Fruit fly (Drosophila melanogaster) whole organism, embryonic: ENCODE measurements around the gene Miga.

Experiments
- Antp ChIP-seq: fragments of 200-800 bp; sonication (Bioruptor generic); optimal IDR thresholded peaks from 3 replicates; lab custom pipeline; 2016; ENCODE audit warnings: missing biosample characterization, missing genetic modification characterization
- B-H1 ChIP-seq: fragments of 200-800 bp; sonication (Bioruptor generic); IDR thresholded peaks from 3 replicates; pipeline ENCODE4 v1.3.6; 2022; ENCODE audit warnings: missing biosample characterization, missing genetic modification characterization
- CG10462 ChIP-seq: fragments of 200-800 bp; sonication (Bioruptor generic); optimal IDR thresholded peaks from 2 replicates; lab custom pipeline; 2016; ENCODE audit warnings: missing biosample characterization, missing genetic modification characterization
- CG10565 ChIP-seq: fragments of 200-800 bp; sonication (Bioruptor generic); optimal IDR thresholded peaks from 3 replicates; lab custom pipeline; 2016; ENCODE audit warnings: missing biosample characterization, mild to moderate bottlenecking, missing genetic modification characterization
- CG11695 ChIP-seq: fragments of 200-800 bp; sonication (Bioruptor generic); IDR thresholded peaks from 3 replicates; pipeline ENCODE4 v1.3.6; 2022; ENCODE audit warnings: missing biosample characterization, missing genetic modification characterization
- CG14710 ChIP-seq: fragments of 200-800 bp; sonication (Bioruptor generic); optimal IDR thresholded peaks from 3 replicates; lab custom pipeline; 2019; ENCODE audit warnings: missing biosample characterization, mild to moderate bottlenecking, missing genetic modification characterization, moderate library complexity
- CG15479 ChIP-seq: fragments of 200-800 bp; sonication (Bioruptor generic); optimal IDR thresholded peaks from 3 replicates; lab custom pipeline; 2019; ENCODE audit warnings: missing biosample characterization, mild to moderate bottlenecking, missing genetic modification characterization, moderate library complexity
- CG2202 ChIP-seq: fragments of 200-800 bp; sonication (Bioruptor generic); optimal IDR thresholded peaks from 2 replicates; lab custom pipeline; 2018; ENCODE audit warnings: missing biosample characterization, mild to moderate bottlenecking, missing genetic modification characterization
- CG2889 ChIP-seq: fragments of 200-800 bp; sonication (Bioruptor generic); IDR thresholded peaks from 3 replicates; pipeline ENCODE4 v1.3.6; 2022; ENCODE audit warnings: missing biosample characterization, missing genetic modification characterization
- CG30403 ChIP-seq: fragments of 200-800 bp; sonication (Bioruptor generic); optimal IDR thresholded peaks from 3 replicates; lab custom pipeline; 2016; ENCODE audit warnings: missing biosample characterization, missing genetic modification characterization
- CG32767 ChIP-seq: fragments of 200-800 bp; sonication (Bioruptor generic); IDR thresholded peaks from 2 replicates; pipeline ENCODE4 v1.3.6; 2022; ENCODE audit warnings: missing biosample characterization, missing genetic modification characterization
- CG32772 ChIP-seq: fragments of 200-800 bp; sonication (Bioruptor generic); IDR thresholded peaks from 2 replicates; pipeline ENCODE4 v1.3.6; 2022; ENCODE audit warnings: missing biosample characterization, missing genetic modification characterization
- CG34224 ChIP-seq: fragments of 200-800 bp; sonication (Bioruptor generic); IDR thresholded peaks from 3 replicates; pipeline ENCODE4 v1.3.6; 2022; ENCODE audit warnings: missing biosample characterization, missing genetic modification characterization; ENCODE audit not compliant: partially characterized antibody
- CG6765 ChIP-seq: fragments of 200-800 bp; sonication (Bioruptor generic); optimal IDR thresholded peaks from 3 replicates; lab custom pipeline; 2017; ENCODE audit warnings: missing biosample characterization, mild to moderate bottlenecking, missing genetic modification characterization
- CG6791 ChIP-seq: fragments of 200-800 bp; sonication (Bioruptor generic); IDR thresholded peaks from 3 replicates; pipeline ENCODE4 v1.3.6; 2022; ENCODE audit warnings: missing biosample characterization, missing genetic modification characterization; ENCODE audit not compliant: partially characterized antibody
- CG9215 ChIP-seq: fragments of 200-800 bp; sonication (Bioruptor generic); IDR thresholded peaks from 2 replicates; pipeline ENCODE4 v1.3.6; 2022; ENCODE audit warnings: missing biosample characterization, missing genetic modification characterization
- CG9876 ChIP-seq: fragments of 200-800 bp; sonication (Bioruptor generic); optimal IDR thresholded peaks from 2 replicates; lab custom pipeline; 2016; ENCODE audit warnings: missing biosample characterization, missing genetic modification characterization
- CrebB ChIP-seq: fragments of 200-800 bp; sonication (Bioruptor generic); optimal IDR thresholded peaks from 3 replicates; lab custom pipeline; 2018; ENCODE audit warnings: missing biosample characterization, mild to moderate bottlenecking, missing genetic modification characterization
- Dip3 ChIP-seq: fragments of 200-800 bp; sonication (Bioruptor generic); optimal IDR thresholded peaks from 3 replicates; lab custom pipeline; 2016; ENCODE audit warnings: missing biosample characterization, missing genetic modification characterization
- Dref ChIP-seq: fragments of 200-800 bp; sonication (Bioruptor generic); IDR thresholded peaks from 2 replicates; pipeline ENCODE4 v1.3.6; 2022; ENCODE audit warnings: missing biosample characterization, missing genetic modification characterization
- E2f2 ChIP-seq: fragments of 200-800 bp; sonication (Bioruptor generic); IDR thresholded peaks from 2 replicates; pipeline ENCODE4 v1.3.6; 2022; ENCODE audit warnings: missing biosample characterization, missing genetic modification characterization
- Ets65A ChIP-seq: fragments of 200-800 bp; sonication (Bioruptor generic); peaks from one replicate; lab custom pipeline; 2016; ENCODE audit warnings: missing biosample characterization, missing genetic modification characterization
- GATAe ChIP-seq: fragments of 200-800 bp; sonication (Bioruptor generic); conservative IDR thresholded peaks from 2 replicates; pipeline ENCODE4 v1.3.6; 2022; ENCODE audit warnings: missing biosample characterization, missing genetic modification characterization
- HHEX ChIP-seq: fragments of 200-800 bp; sonication (Bioruptor generic); optimal IDR thresholded peaks from 3 replicates; lab custom pipeline; 2017; ENCODE audit warnings: missing biosample characterization, mild to moderate bottlenecking, missing genetic modification characterization, missing genetic modification reagents
- HmgD ChIP-seq: fragments of 200-800 bp; sonication (Bioruptor generic); optimal IDR thresholded peaks from 3 replicates; lab custom pipeline; 2016; ENCODE audit warnings: missing biosample characterization, missing genetic modification characterization
- MESR4 ChIP-seq: fragments of 200-800 bp; sonication (Bioruptor generic); optimal IDR thresholded peaks from 2 replicates; lab custom pipeline; 2018; ENCODE audit warnings: missing biosample characterization, mild to moderate bottlenecking, missing genetic modification characterization, moderate library complexity
- MTF-1 ChIP-seq: fragments of 200-800 bp; sonication (Bioruptor generic); optimal IDR thresholded peaks from 2 replicates; lab custom pipeline; 2018; ENCODE audit warnings: missing biosample characterization, mild to moderate bottlenecking, missing genetic modification characterization, borderline replicate concordance
- Mad ChIP-seq: fragments of 200-800 bp; sonication (Bioruptor generic); optimal IDR thresholded peaks from 2 replicates; lab custom pipeline; 2016; ENCODE audit warnings: missing biosample characterization, missing genetic modification characterization
- Mrtf ChIP-seq: fragments of 200-800 bp; sonication (Bioruptor generic); IDR thresholded peaks from 3 replicates; pipeline ENCODE4 v1.3.6; 2022; ENCODE audit warnings: missing biosample characterization, missing genetic modification characterization
- Opbp ChIP-seq: fragments of 200-800 bp; sonication (Bioruptor generic); IDR thresholded peaks from 3 replicates; pipeline ENCODE4 v1.3.6; 2022; ENCODE audit warnings: missing biosample characterization, missing genetic modification characterization; ENCODE audit not compliant: partially characterized antibody
- PHDP ChIP-seq: fragments of 200-800 bp; sonication (Bioruptor generic); optimal IDR thresholded peaks from 3 replicates; lab custom pipeline; 2018; ENCODE audit warnings: missing biosample characterization, mild to moderate bottlenecking, missing genetic modification characterization, moderate library complexity
- Sin3A ChIP-seq: fragments of >200 bp; optimal IDR thresholded peaks from 2 replicates; lab custom pipeline; 2018
- Stat92E ChIP-seq, 3 experiments: fragments of >200 bp in 2 of 3; fragments of 200-800 bp in 1 of 3; sonication (Bioruptor generic) in 1 of 3; optimal IDR thresholded peaks; 2 replicates each; lab custom pipeline; 2017 to 2019; ENCODE audit warnings: missing biosample characterization in 3 of 3, missing genetic modification characterization in 3 of 3, mild to moderate bottlenecking in 1 of 3, moderate library complexity in 1 of 3
- Trl ChIP-seq, 3 experiments: fragments of >200 bp in 2 of 3; fragments of 200-800 bp in 1 of 3; sonication (Bioruptor generic) in 1 of 3; optimal IDR thresholded peaks; 2 replicates in 1 of 3; 3 replicates in 2 of 3; lab custom pipeline; 2016 to 2017; ENCODE audit warnings: missing biosample characterization in 1 of 3, missing genetic modification characterization in 1 of 3
- ab ChIP-seq: fragments of 200-800 bp; sonication (Bioruptor generic); optimal IDR thresholded peaks from 2 replicates; lab custom pipeline; 2016; ENCODE audit warnings: missing biosample characterization, missing genetic modification characterization
- az2 ChIP-seq: fragments of 200-800 bp; sonication (Bioruptor generic); optimal IDR thresholded peaks from 3 replicates; lab custom pipeline; 2016; ENCODE audit warnings: missing biosample characterization, missing genetic modification characterization
- bowl ChIP-seq: fragments of 200-800 bp; sonication (Bioruptor generic); IDR thresholded peaks from 2 replicates; pipeline ENCODE4 v1.3.6; 2022; ENCODE audit warnings: missing biosample characterization, missing genetic modification characterization
- cad ChIP-seq: fragments of >200 bp; optimal IDR thresholded peaks from 2 replicates; lab custom pipeline; 2017; ENCODE audit warnings: missing biosample characterization, missing genetic modification characterization
- eve ChIP-seq, 2 experiments: fragments of >200 bp; optimal IDR thresholded peaks; 2 replicates each; lab custom pipeline; 2017; ENCODE audit warnings: missing biosample characterization in 2 of 2, missing genetic modification characterization in 2 of 2
- fu2 ChIP-seq: fragments of 200-800 bp; sonication (Bioruptor generic); optimal IDR thresholded peaks from 2 replicates; lab custom pipeline; 2016; ENCODE audit warnings: missing biosample characterization, missing genetic modification characterization
- hkb ChIP-seq, 2 experiments: fragments of 200-800 bp in 1 of 2; fragments of >200 bp in 1 of 2; sonication (Bioruptor generic) in 1 of 2; IDR thresholded peaks in 1 of 2; optimal IDR thresholded peaks in 1 of 2; 2 replicates each; pipeline versions ENCODE4 v1.3.6 to Lab custom; 2017 to 2022; ENCODE audit warnings: missing biosample characterization in 1 of 2, missing genetic modification characterization in 1 of 2
- peb ChIP-seq: fragments of 200-800 bp; sonication (Bioruptor generic); IDR thresholded peaks from 2 replicates; pipeline ENCODE4 v1.3.6; 2022; ENCODE audit warnings: missing biosample characterization, missing genetic modification characterization
- pros ChIP-seq: fragments of 200-800 bp; sonication (Bioruptor generic); optimal IDR thresholded peaks from 3 replicates; lab custom pipeline; 2019; ENCODE audit warnings: missing biosample characterization, mild to moderate bottlenecking, missing genetic modification characterization, moderate library complexity
- pzg ChIP-seq: fragments of 200-800 bp; sonication (Bioruptor generic); optimal IDR thresholded peaks from 3 replicates; lab custom pipeline; 2018; ENCODE audit warnings: missing biosample characterization, mild to moderate bottlenecking, missing genetic modification characterization, moderate library complexity
- row ChIP-seq: fragments of 200-800 bp; sonication (Bioruptor generic); IDR thresholded peaks from 3 replicates; pipeline ENCODE4 v1.3.6; 2022; ENCODE audit warnings: missing biosample characterization, missing genetic modification characterization
- sens ChIP-seq: fragments of 200-800 bp; sonication (Bioruptor generic); peaks from one replicate; lab custom pipeline; 2016; ENCODE audit warnings: missing biosample characterization, missing genetic modification characterization
- tin ChIP-seq: fragments of 200-800 bp; sonication (Bioruptor generic); optimal IDR thresholded peaks from 3 replicates; lab custom pipeline; 2016; ENCODE audit warnings: missing biosample characterization, missing genetic modification characterization
- zfh1 ChIP-seq: fragments of 200-800 bp; sonication (Bioruptor generic); IDR thresholded peaks from 3 replicates; pipeline ENCODE4 v1.3.6; 2022; ENCODE audit warnings: missing biosample characterization, missing genetic modification characterization

Miga gene

dm6 chrX:8442161-8442560 lies 4.5 kb upstream of the Miga start, which contains the start of gene CG12123 (continued):
- TF ChIP-seq pros (GFP tag; lab: Kevin White, UChicago): no peak
- peak; percentile 85 for TF ChIP-seq E2f2 (GFP tag; lab: Robert Waterston, UW)
- peak; percentile 95 for TF ChIP-seq CG14710
- TF ChIP-seq Ets65A (GFP tag; lab: Kevin White, UChicago): no peak
- peak; percentile 65 for TF ChIP-seq Dref (GFP tag; lab: Robert Waterston, UW)
- TF ChIP-seq hkb (optimal IDR thresholded peaks at IDR 0.05; lab: Kevin White, UChicago): peak; percentile 21
- TF ChIP-seq hkb (GFP tag; IDR thresholded peaks at IDR 0.05; lab: Robert Waterston, UW): no peak
- TF ChIP-seq sens (GFP tag; lab: Kevin White, UChicago): peak; percentile 21
- TF ChIP-seq MESR4 (GFP tag; lab: Kevin White, UChicago): peak; percentile 7

- TF ChIP-seq Stat92E (GFP tag; optimal IDR thresholded peaks at IDR 0.05; lab: Kevin White, UChicago) (peak in 1 of 3 experiments; percentile 59), tin (GFP tag; lab: Kevin White, UChicago) (no peak), CrebB (no peak), peb (no peak), CG32767 (GFP tag; lab: Robert Waterston, UW) (0 out of 2 replicates have a peak, but pooled peaks have one; percentile 24), CG6791 (GFP tag; lab: Robert Waterston, UW) (no peak), CG10462 (no peak), Antp (no peak), Mad (GFP tag; lab: Kevin White, UChicago) (peak; percentile 4), ab (GFP tag; lab: Kevin White, UChicago) (no peak), MESR4 (GFP tag; lab: Kevin White, UChicago) (peak; percentile 42), CG15479 (GFP tag; lab: Kevin White, UChicago) (peak; percentile 64), CG14710 (peak; percentile 78), CG30403 (GFP tag; lab: Kevin White, UChicago) (no peak), cad (GFP tag; lab: Kevin White, UChicago) (no peak), bowl (GFP tag; lab: Robert Waterston, UW) (no peak), MTF-1 (GFP tag; lab: Kevin White, UChicago) (no peak), zfh1 (GFP tag; lab: Robert Waterston, UW) (no peak), HmgD (GFP tag; lab: Kevin White, UChicago) (no peak), az2 (GFP tag; lab: Kevin White, UChicago) (no peak), Dip3 (peak; percentile 40), Opbp (GFP tag; lab: Robert Waterston, UW) (0 out of 3 replicates have a peak, but pooled peaks have one; percentile 15), CG2202 (no peak), eve (GFP tag; optimal IDR thresholded peaks at IDR 0.05; lab: Kevin White, UChicago) (no peak), GATAe (GFP tag; lab: Robert Waterston, UW) (no peak), B-H1 (GFP tag; lab: Robert Waterston, UW) (no peak), Trl (optimal IDR thresholded peaks at IDR 0.05; lab: Kevin White, UChicago) (no peak), Trl (GFP tag; optimal IDR thresholded peaks at IDR 0.05; lab: Kevin White, UChicago) (peak; percentile 10), CG32772 (GFP tag; lab: Robert Waterston, UW) (peak; percentile 35; the same call in 1 of the 2 replicates), CG10565 (GFP tag; lab: Kevin White, UChicago) (no peak), Mrtf (GFP tag; lab: Robert Waterston, UW) (no peak), CG6765 (peak; percentile 48), CG9876 (GFP tag; lab: Kevin White, UChicago) (no peak), CG11695 (GFP tag; lab: Robert Waterston, UW) (no peak), fu2 (GFP tag; lab: Kevin White, UChicago) (peak; percentile 11), HHEX (GFP tag; lab: Kevin White, UChicago) (no peak), pzg (GFP tag; lab: Kevin White, UChicago) (peak; percentile 84), CG9215 (no peak), row (GFP tag; lab: Robert Waterston, UW) (peak; percentile 44; the same call in 2 of the 3 replicates), PHDP (tag; lab: Kevin White, UChicago) (peak; percentile 48), CG34224 (GFP tag; lab: Robert Waterston, UW) (no peak), CG2889 (GFP tag; lab: Robert Waterston, UW) (0 out of 3 replicates have a peak, but pooled peaks have one; percentile 31), Sin3A (lab: Kevin White, UChicago) (peak; percentile 17)
These were observed 850 bp downstream of the Miga start, which contains the start of gene CG1440 for dm6 chrX:8436656-8437284. TSS of gene CG1440 (plus strand) at chrX:8437057.
